Worm (Caenorhabditis elegans) whole organism, mixed stage, embryonic: ENCODE measurements around the gene ptp-4A2.

ENCODE experiments used
- ceh-43 ChIP-seq: fragments of 200-800 bp; sonication (Bioruptor generic); optimal IDR thresholded peaks from 2 replicates; lab custom pipeline; 2018; ENCODE audit warnings: mild to moderate bottlenecking, missing genetic modification characterization, moderate library complexity, missing compliant biosample characterization
- snpc-4 ChIP-seq: fragments of 150-350 bp; optimal IDR thresholded peaks from 2 replicates; lab custom pipeline; 2014; ENCODE audit warnings: missing biosample characterization, missing genetic modification characterization
- ztf-11 ChIP-seq: fragments of 150-350 bp; optimal IDR thresholded peaks from 2 replicates; lab custom pipeline; 2014; ENCODE audit warnings: missing biosample characterization, missing genetic modification characterization

ce11 chrX:3952737-3953136, 9.6 kb upstream of the ptp-4A2 start:
- no peak for TF ChIP-seq ztf-11
- no peak for TF ChIP-seq snpc-4
- TF ChIP-seq ceh-43 (GFP tag; lab: Kevin White, UChicago) = no peak
